Worm (Caenorhabditis elegans): ENCODE results near the gene K04A8.1.
"Not testable (repeated sequence)": the region's sequence is repeated elsewhere in the genome, so short reads cannot be mapped to it uniquely, and the experiment has no call there.

K04A8.1 gene

ce11 chrV:6575406-6576130, 9.4 kb downstream of the K04A8.1 start, which contains the start of gene fut-2:
TSS of gene fut-2 (minus strand) at chrV:6575890.
- no peak for TF ChIP-seq F37B4.10 (GFP tag; IDR thresholded peaks at IDR 0.05)
- peak; percentile 84 for TF ChIP-seq nhr-80 (tag; optimal IDR thresholded peaks at IDR 0.05)

- TF ChIP-seq nhr-27 (tag; optimal IDR thresholded peaks at IDR 0.05) (no peak), Y53F4B.3 (GFP tag; IDR thresholded peaks at IDR 0.05) (no peak), ceh-100 (GFP tag; IDR thresholded peaks at IDR 0.05) (no peak), die-1 (tag; optimal IDR thresholded peaks at IDR 0.05) (no peak), nfya-2 (GFP tag; IDR thresholded peaks at IDR 0.05) (no peak), B0336.3 (GFP tag; IDR thresholded peaks at IDR 0.05) (no peak), aptf-3 (GFP tag; IDR thresholded peaks at IDR 0.05) (no peak), atf-7 (tag; optimal IDR thresholded peaks at IDR 0.05) (no peak), ama-1 (optimal IDR thresholded peaks at IDR 0.05) (no peak), ama-1 (GFP tag; optimal IDR thresholded peaks at IDR 0.05) (no peak), repo-1 (tag; optimal IDR thresholded peaks at IDR 0.05) (no peak), dpff-1 (tag; optimal IDR thresholded peaks at IDR 0.05) (no peak), lsl-1 (GFP tag; optimal IDR thresholded peaks at IDR 0.05) (no peak), ceh-40 (GFP tag; IDR thresholded peaks at IDR 0.05) (no peak), rcor-1 (GFP tag; IDR thresholded peaks at IDR 0.05) (no peak), hlh-26 (GFP tag; conservative IDR thresholded peaks at IDR 0.05) (no peak), unc-130 (GFP tag; optimal IDR thresholded peaks at IDR 0.05) (no peak), attf-3 (GFP tag; conservative IDR thresholded peaks at IDR 0.05) (no peak), F57C9.4 (tag; optimal IDR thresholded peaks at IDR 0.05) (no peak), F52B5.7 (tag; optimal IDR thresholded peaks at IDR 0.05) (no peak), B0019.2 (GFP tag; conservative IDR thresholded peaks at IDR 0.05) (no peak)
Observed at ce11 chrV:6576567-6576966, 10.4 kb downstream of the K04A8.1 start, which contains the start of gene EGAP9.4. TSS of gene EGAP9.4 (plus strand) at chrV:6576867.

ce11 chrV:6579992-6580391, 13.9 kb downstream of the K04A8.1 start, which contains the start of gene EGAP9.3:
TSS of gene EGAP9.3 (minus strand) at chrV:6580122.
- TF ChIP-seq pha-4 (tag; optimal IDR thresholded peaks at IDR 0.05) (no peak), nhr-80 (tag; optimal IDR thresholded peaks at IDR 0.05) (peak; percentile 59)

- not testable (repeated sequence) for TF ChIP-seq hmg-20 (GFP tag; IDR thresholded peaks at IDR 0.05); tlf-1 (GFP tag; optimal IDR thresholded peaks at IDR 0.05); F22D6.2 (tag; optimal IDR thresholded peaks at IDR 0.05)
Observed at ce11 chrV:6581762-6582161, 15.6 kb downstream of the K04A8.1 start, which contains the start of gene ZK1055.4. TSS of gene ZK1055.4 (plus strand) at chrV:6582062.

- TF ChIP-seq akir-1 (GFP tag; optimal IDR thresholded peaks at IDR 0.05) = no peak
- TF ChIP-seq pbrm-1 (GFP tag; IDR thresholded peaks at IDR 0.05) = no peak
- TF ChIP-seq lir-1 (GFP tag; conservative IDR thresholded peaks at IDR 0.05) = no peak
- TF ChIP-seq sea-2 (GFP tag; IDR thresholded peaks at IDR 0.05) = no peak
- TF ChIP-seq die-1 (tag; optimal IDR thresholded peaks at IDR 0.05) = no peak
- no peak for TF ChIP-seq xnd-1 (tag; optimal IDR thresholded peaks at IDR 0.05)
- TF ChIP-seq him-1 (tag; optimal IDR thresholded peaks at IDR 0.05) = no peak
- TF ChIP-seq B0035.1 (tag; optimal IDR thresholded peaks at IDR 0.05) = no peak
Observed at ce11 chrV:6590283-6590682, 24.1 kb downstream of the K04A8.1 start, which contains the start of gene ZK1055.2. TSS of gene ZK1055.2 (plus strand) at chrV:6590583.
